Worm (Caenorhabditis elegans): ENCODE measurements around the gene F11C1.7.

Gene F11C1.7

DNA sequence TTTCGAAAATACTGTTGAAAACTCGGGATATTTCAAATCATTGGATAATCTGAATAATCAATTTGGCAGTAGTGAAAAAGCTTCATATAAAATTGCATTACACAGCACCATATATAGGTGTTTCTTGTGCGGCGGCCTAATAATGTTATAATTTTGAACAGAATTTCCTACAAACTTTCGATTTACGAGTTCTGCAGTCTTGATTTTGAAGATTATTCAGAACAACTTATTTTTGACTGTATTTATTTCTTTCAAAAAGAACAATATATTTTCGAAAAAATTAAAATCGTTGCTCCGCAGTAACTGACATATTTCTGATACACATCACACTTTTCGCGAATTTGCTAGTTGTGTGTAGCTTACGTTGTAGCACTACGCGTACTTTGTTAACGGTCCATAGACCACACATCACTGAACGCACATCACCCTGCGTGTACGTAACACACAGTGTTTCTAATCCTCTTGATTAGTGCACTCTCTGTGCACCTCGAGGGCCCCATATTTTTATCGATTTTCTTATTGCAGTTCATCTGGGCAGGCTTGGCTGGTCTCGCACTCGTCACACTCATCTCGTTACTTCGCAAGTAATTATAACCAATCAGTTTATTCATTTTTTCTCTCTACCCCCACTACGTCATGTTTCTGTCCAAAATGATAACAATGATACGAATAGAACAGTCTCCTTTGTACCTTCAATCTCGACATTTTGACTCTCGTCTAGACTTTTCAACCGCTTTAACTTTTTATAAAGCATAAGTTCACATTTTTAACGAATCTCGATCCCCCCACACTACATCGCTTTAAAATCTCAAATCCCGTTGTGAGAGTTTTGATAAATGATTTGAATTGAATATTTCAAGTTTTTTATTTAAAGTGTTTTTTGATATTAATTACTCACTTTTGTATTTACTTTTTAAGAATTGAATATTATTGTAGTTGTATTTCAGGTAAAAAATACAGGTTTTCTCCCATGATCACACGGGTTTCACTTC is 1.7 kb downstream of the F11C1.7 start, which contains the start of the genes F11C1.1 and vwa-8 (continued):
- peak; percentile 60 for TF ChIP-seq nhr-90 (tag; optimal IDR thresholded peaks at IDR 0.05; ENCODE audit: poor library complexity)
- TF ChIP-seq fos-1 (tag; optimal IDR thresholded peaks at IDR 0.05) = no peak
- TF ChIP-seq tbx-2 (tag; optimal IDR thresholded peaks at IDR 0.05) = peak; percentile 28
- no peak for TF ChIP-seq ets-5 (GFP tag; IDR thresholded peaks at IDR 0.05)
- TF ChIP-seq F16B12.6 (tag; optimal IDR thresholded peaks at IDR 0.05) = no peak
- peak; percentile 66 for TF ChIP-seq lin-14 (GFP tag; optimal IDR thresholded peaks at IDR 0.05)
- peak; percentile 34 for TF ChIP-seq swsn-7 (tag; optimal IDR thresholded peaks at IDR 0.05)
- TF ChIP-seq nhr-71 (tag; optimal IDR thresholded peaks at IDR 0.05) = peak; percentile 89
- no peak for TF ChIP-seq sptf-1 (tag; optimal IDR thresholded peaks at IDR 0.05)
- TF ChIP-seq lir-3 (tag; optimal IDR thresholded peaks at IDR 0.05; ENCODE audit: poor library complexity) = no peak
- TF ChIP-seq nhr-237 (tag; optimal IDR thresholded peaks at IDR 0.05) = no peak
- TF ChIP-seq nhr-47 (tag; optimal IDR thresholded peaks at IDR 0.05) = peak; percentile 23
- TF ChIP-seq aha-1 (tag; optimal IDR thresholded peaks at IDR 0.05) = no peak
- TF ChIP-seq xbp-1 (tag; optimal IDR thresholded peaks at IDR 0.05) = peak; percentile 48
- no peak for TF ChIP-seq unc-86 (tag; optimal IDR thresholded peaks at IDR 0.05)
- no peak for TF ChIP-seq ceh-90 (tag; optimal IDR thresholded peaks at IDR 0.05)
- no peak for TF ChIP-seq fkh-4 (tag; optimal IDR thresholded peaks at IDR 0.05; ENCODE audit: borderline replicate concordance)
- TF ChIP-seq nhr-84 (tag; optimal IDR thresholded peaks at IDR 0.05) = no peak
- TF ChIP-seq dpl-1 (GFP tag; optimal IDR thresholded peaks at IDR 0.05) = no peak
- no peak for TF ChIP-seq lin-15B (tag; optimal IDR thresholded peaks at IDR 0.05)
- TF ChIP-seq dsc-1 (tag; optimal IDR thresholded peaks at IDR 0.05) = peak; percentile 61

DNA sequence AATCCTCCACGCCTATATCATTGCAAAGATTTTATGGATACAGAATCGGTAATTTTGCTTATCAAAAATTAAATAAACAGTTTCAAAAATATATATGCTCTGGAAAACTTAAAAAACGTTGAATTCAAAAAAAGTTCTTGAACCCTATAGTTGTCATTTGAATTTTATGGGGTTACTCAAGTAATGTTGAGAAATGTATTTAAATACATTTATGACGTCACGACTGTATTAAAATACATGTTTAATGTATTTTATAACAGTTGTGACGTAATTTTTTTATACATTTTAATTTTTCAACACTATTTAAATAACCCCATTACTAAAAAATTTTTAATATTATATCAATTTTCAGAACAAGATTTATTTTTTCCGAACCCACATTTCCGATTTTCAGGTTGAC is 7.0 kb downstream of the F11C1.7 start:
- TF ChIP-seq efl-3 (GFP tag; optimal IDR thresholded peaks at IDR 0.05) (no peak), snu-23 (GFP tag; optimal IDR thresholded peaks at IDR 0.05) (no peak), isw-1 (GFP tag; IDR thresholded peaks at IDR 0.05) (no peak), pqm-1 (tag; optimal IDR thresholded peaks at IDR 0.05) (no peak), nhr-76 (tag; optimal IDR thresholded peaks at IDR 0.05) (no peak), mdl-1 (tag; optimal IDR thresholded peaks at IDR 0.05) (no peak), nhr-11 (tag; optimal IDR thresholded peaks at IDR 0.05) (no peak), aha-1 (tag; optimal IDR thresholded peaks at IDR 0.05) (no peak), pag-3 (tag; optimal IDR thresholded peaks at IDR 0.05; ENCODE audit: borderline replicate concordance, insufficient read depth) (no peak), F16B12.6 (tag; optimal IDR thresholded peaks at IDR 0.05) (no peak), tbx-2 (tag; optimal IDR thresholded peaks at IDR 0.05) (no peak), ceh-90 (tag; optimal IDR thresholded peaks at IDR 0.05) (no peak)

DNA sequence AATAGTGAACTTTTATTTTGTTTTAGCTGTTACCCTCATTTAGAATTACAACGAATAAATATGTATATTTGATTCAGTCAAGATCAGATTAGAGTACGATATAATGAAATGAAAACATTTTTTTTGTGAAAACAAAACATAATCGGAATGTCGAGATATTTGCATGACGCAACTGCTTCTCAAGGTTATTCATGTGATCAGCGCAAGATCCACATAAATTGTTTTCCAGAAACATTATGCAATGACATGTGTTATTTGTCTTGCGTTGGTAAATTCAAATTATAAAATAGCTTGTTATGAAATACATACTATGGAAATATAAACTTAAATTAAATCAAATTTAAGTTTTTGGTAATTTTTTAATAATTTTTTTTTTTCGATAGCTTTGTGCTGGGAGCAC is 10.4 kb downstream of the F11C1.7 start:
- TF ChIP-seq nhr-85 (tag) (peak; percentile 5), ztf-4 (tag; optimal IDR thresholded peaks at IDR 0.05) (no peak), rnt-1 (tag; optimal IDR thresholded peaks at IDR 0.05) (no peak), lsy-2 (tag; optimal IDR thresholded peaks at IDR 0.05) (no peak), egl-13 (tag; optimal IDR thresholded peaks at IDR 0.05) (no peak), unc-98 (GFP tag; IDR thresholded peaks at IDR 0.05) (no peak)

DNA sequence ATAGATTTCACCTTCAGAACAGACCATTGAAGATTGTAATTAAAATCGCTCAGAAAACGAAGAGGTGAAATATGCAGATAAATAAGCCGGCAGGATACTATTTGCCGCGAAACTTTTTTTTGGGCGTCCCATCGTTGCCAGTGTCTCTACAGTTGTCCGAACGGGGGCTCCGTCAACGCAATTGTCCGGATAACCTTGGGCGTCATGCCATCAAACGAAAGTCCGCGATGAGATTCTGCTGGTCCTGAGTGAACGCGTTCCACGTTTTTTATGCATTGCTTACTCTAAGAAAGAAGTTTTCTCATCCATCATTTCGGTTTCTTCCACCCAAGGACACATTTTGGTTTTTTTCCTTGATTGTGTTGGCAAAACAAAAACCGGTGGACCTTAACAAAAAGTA is 11.7 kb downstream of the F11C1.7 start:
- no peak for TF ChIP-seq lir-3 (tag; optimal IDR thresholded peaks at IDR 0.05; ENCODE audit: poor library complexity)
- TF ChIP-seq tlp-1 (tag; optimal IDR thresholded peaks at IDR 0.05) = no peak
- no peak for TF ChIP-seq isw-1 (GFP tag; IDR thresholded peaks at IDR 0.05)
- TF ChIP-seq lin-35 (GFP tag; optimal IDR thresholded peaks at IDR 0.05) = no peak
- TF ChIP-seq C16A3.4 (tag; optimal IDR thresholded peaks at IDR 0.05) = no peak
- TF ChIP-seq Y116A8C.19 (tag; optimal IDR thresholded peaks at IDR 0.05; ENCODE audit: borderline replicate concordance) = no peak
- no peak for TF ChIP-seq efl-1 (optimal IDR thresholded peaks at IDR 0.05)
- no peak for TF ChIP-seq efl-1 (GFP tag; optimal IDR thresholded peaks at IDR 0.05 in 1 of 2)

Measured in whole organism, L1 larva.